Fruit fly (Drosophila melanogaster) whole organism, embryonic: ENCODE data around the gene MED25.

Experiments
- Atf3 ChIP-seq: fragments of 200-800 bp; sonication (Bioruptor generic); optimal IDR thresholded peaks from 3 replicates; lab custom pipeline; 2016; ENCODE audit warnings: missing biosample characterization, missing genetic modification characterization
- CG10274 ChIP-seq: fragments of 200-800 bp; sonication (Bioruptor generic); optimal IDR thresholded peaks from 3 replicates; lab custom pipeline; 2017; ENCODE audit warnings: missing biosample characterization, mild to moderate bottlenecking, missing genetic modification characterization
- CG10565 ChIP-seq: fragments of 200-800 bp; sonication (Bioruptor generic); optimal IDR thresholded peaks from 3 replicates; lab custom pipeline; 2016; ENCODE audit warnings: missing biosample characterization, mild to moderate bottlenecking, missing genetic modification characterization
- CG12219 ChIP-seq: fragments of 200-800 bp; sonication (Bioruptor generic); optimal IDR thresholded peaks from 3 replicates; lab custom pipeline; 2018; ENCODE audit warnings: missing biosample characterization, mild to moderate bottlenecking, missing genetic modification characterization
- CG13775 ChIP-seq: fragments of 200-800 bp; sonication (Bioruptor generic); optimal IDR thresholded peaks from 3 replicates; lab custom pipeline; 2017; ENCODE audit warnings: missing biosample characterization, mild to moderate bottlenecking, missing genetic modification characterization
- CG14965 ChIP-seq: fragments of 200-800 bp; sonication (Bioruptor generic); optimal IDR thresholded peaks from 2 replicates; lab custom pipeline; 2016; ENCODE audit warnings: missing biosample characterization, missing genetic modification characterization, borderline replicate concordance
- CG1602 ChIP-seq: fragments of 200-800 bp; sonication (Bioruptor generic); optimal IDR thresholded peaks from 3 replicates; lab custom pipeline; 2016; ENCODE audit warnings: missing biosample characterization, missing genetic modification characterization
- CG17328 ChIP-seq: fragments of 200-800 bp; sonication (Bioruptor generic); IDR thresholded peaks from 2 replicates; pipeline ENCODE4 v1.3.6; 2022; ENCODE audit warnings: missing biosample characterization, missing genetic modification characterization
- CG18476 ChIP-seq: fragments of 200-800 bp; sonication (Bioruptor generic); optimal IDR thresholded peaks from 2 replicates; lab custom pipeline; 2016; ENCODE audit warnings: missing biosample characterization, mild to moderate bottlenecking, missing genetic modification characterization
- CG18599 ChIP-seq: fragments of 200-800 bp; sonication (Bioruptor generic); optimal IDR thresholded peaks from 3 replicates; lab custom pipeline; 2017; ENCODE audit warnings: missing biosample characterization, missing genetic modification characterization, mild to moderate bottlenecking, moderate library complexity, missing genetic modification reagents
- CG30020 ChIP-seq: fragments of 200-800 bp; optimal IDR thresholded peaks from 2 replicates; lab custom pipeline; 2019; ENCODE audit warnings: missing biosample characterization, mild to moderate bottlenecking, missing genetic modification characterization, moderate library complexity
- CG3065 ChIP-seq: fragments of 200-800 bp; sonication (Bioruptor generic); optimal IDR thresholded peaks from 2 replicates; lab custom pipeline; 2016; ENCODE audit warnings: missing biosample characterization, missing genetic modification characterization
- CG32532 ChIP-seq: fragments of 200-800 bp; sonication (Bioruptor generic); IDR thresholded peaks from 2 replicates; pipeline ENCODE4 v1.3.6; 2022; ENCODE audit warnings: missing biosample characterization, missing genetic modification characterization
- CG32767 ChIP-seq: fragments of 200-800 bp; sonication (Bioruptor generic); IDR thresholded peaks from 2 replicates; pipeline ENCODE4 v1.3.6; 2022; ENCODE audit warnings: missing biosample characterization, missing genetic modification characterization
- CG32772 ChIP-seq: fragments of 200-800 bp; sonication (Bioruptor generic); IDR thresholded peaks from 2 replicates; pipeline ENCODE4 v1.3.6; 2022; ENCODE audit warnings: missing biosample characterization, missing genetic modification characterization
- CG3281 ChIP-seq: fragments of 200-800 bp; sonication (Bioruptor generic); optimal IDR thresholded peaks from 3 replicates; lab custom pipeline; 2017; ENCODE audit warnings: missing biosample characterization, mild to moderate bottlenecking, missing genetic modification characterization
- CG33557 ChIP-seq: fragments of 200-800 bp; sonication (Bioruptor generic); optimal IDR thresholded peaks from 2 replicates; lab custom pipeline; 2019; ENCODE audit warnings: missing biosample characterization, mild to moderate bottlenecking, missing genetic modification characterization, moderate library complexity
- CG3407 ChIP-seq: fragments of 200-800 bp; sonication (Bioruptor generic); optimal IDR thresholded peaks from 2 replicates; lab custom pipeline; 2018; ENCODE audit warnings: missing biosample characterization, mild to moderate bottlenecking, missing genetic modification characterization
- CG4328 ChIP-seq: fragments of 200-800 bp; sonication (Bioruptor generic); optimal IDR thresholded peaks from 3 replicates; lab custom pipeline; 2017; ENCODE audit warnings: missing biosample characterization, missing genetic modification reagents, missing genetic modification characterization
- CG6254 ChIP-seq: fragments of 200-800 bp; sonication (Bioruptor generic); optimal IDR thresholded peaks from 3 replicates; lab custom pipeline; 2017; ENCODE audit warnings: mild to moderate bottlenecking, missing biosample characterization, missing genetic modification reagents, missing genetic modification characterization
- CG8281 ChIP-seq: fragments of 200-800 bp; sonication (Bioruptor generic); optimal IDR thresholded peaks from 2 replicates; lab custom pipeline; 2018; ENCODE audit warnings: missing biosample characterization, mild to moderate bottlenecking, missing genetic modification characterization, moderate library complexity
- CG8359 ChIP-seq: fragments of 200-800 bp; sonication (Bioruptor generic); optimal IDR thresholded peaks from 2 replicates; lab custom pipeline; 2017; ENCODE audit warnings: missing biosample characterization, mild to moderate bottlenecking, missing genetic modification characterization, borderline replicate concordance
- CG9609 ChIP-seq: fragments of 200-800 bp; sonication (Bioruptor generic); optimal IDR thresholded peaks from 3 replicates; lab custom pipeline; 2016; ENCODE audit warnings: missing biosample characterization, missing genetic modification characterization
- D19B ChIP-seq: fragments of 200-800 bp; sonication (Bioruptor generic); optimal IDR thresholded peaks from 2 replicates; lab custom pipeline; 2017; ENCODE audit warnings: missing biosample characterization, mild to moderate bottlenecking, missing genetic modification characterization
- Dfd ChIP-seq, 2 experiments: fragments of >200 bp; optimal IDR thresholded peaks; 2 replicates each; lab custom pipeline; 2017; ENCODE audit warnings: missing biosample characterization in 2 of 2, missing genetic modification characterization in 2 of 2
- Fer1 ChIP-seq: fragments of 200-800 bp; sonication (Bioruptor generic); optimal IDR thresholded peaks from 2 replicates; lab custom pipeline; 2017; ENCODE audit warnings: missing biosample characterization, mild to moderate bottlenecking, missing genetic modification characterization
- H15 ChIP-seq: fragments of 200-800 bp; sonication (Bioruptor generic); IDR thresholded peaks from 3 replicates; pipeline ENCODE4 v1.3.6; 2022; ENCODE audit warnings: missing biosample characterization, missing genetic modification characterization
- HmgD ChIP-seq: fragments of 200-800 bp; sonication (Bioruptor generic); optimal IDR thresholded peaks from 3 replicates; lab custom pipeline; 2016; ENCODE audit warnings: missing biosample characterization, missing genetic modification characterization
- Hr39 ChIP-seq: fragments of >200 bp; optimal IDR thresholded peaks from 2 replicates; lab custom pipeline; 2017
- Hsf ChIP-seq: fragments of 200-800 bp; sonication (Bioruptor generic); optimal IDR thresholded peaks from 3 replicates; lab custom pipeline; 2016; ENCODE audit warnings: missing biosample characterization, missing genetic modification characterization
- Jarid2 ChIP-seq: fragments of 200-800 bp; sonication (Bioruptor generic); optimal IDR thresholded peaks from 3 replicates; lab custom pipeline; 2017; ENCODE audit warnings: mild to moderate bottlenecking, missing biosample characterization, missing genetic modification reagents, missing genetic modification characterization
- Max ChIP-seq: fragments of 200-800 bp; sonication (Bioruptor generic); optimal IDR thresholded peaks from 2 replicates; lab custom pipeline; 2016; ENCODE audit warnings: missing biosample characterization, mild to moderate bottlenecking, missing genetic modification characterization
- Usf ChIP-seq: fragments of 200-800 bp; sonication (Bioruptor generic); optimal IDR thresholded peaks from 2 replicates; lab custom pipeline; 2017; ENCODE audit warnings: missing genotype, missing biosample characterization, missing genetic modification characterization
- Xrp1 ChIP-seq: fragments of 200-800 bp; sonication (Bioruptor generic); IDR thresholded peaks from 2 replicates; pipeline ENCODE4 v1.3.6; 2022; ENCODE audit warnings: missing biosample characterization, missing genetic modification characterization
- ab ChIP-seq: fragments of 200-800 bp; sonication (Bioruptor generic); optimal IDR thresholded peaks from 2 replicates; lab custom pipeline; 2016; ENCODE audit warnings: missing biosample characterization, missing genetic modification characterization
- aop ChIP-seq: fragments of 200-800 bp; sonication (Bioruptor generic); IDR thresholded peaks from 2 replicates; pipeline ENCODE4 v1.3.6; 2022; ENCODE audit warnings: missing biosample characterization, missing genetic modification characterization
- br ChIP-seq: fragments of >200 bp; optimal IDR thresholded peaks from 2 replicates; lab custom pipeline; 2017
- cato ChIP-seq: fragments of 200-800 bp; sonication (Bioruptor generic); optimal IDR thresholded peaks from 2 replicates; lab custom pipeline; 2016; ENCODE audit warnings: missing biosample characterization, missing genetic modification characterization, borderline replicate concordance
- caup ChIP-seq: fragments of 200-800 bp; sonication (Bioruptor generic); optimal IDR thresholded peaks from 3 replicates; lab custom pipeline; 2017; ENCODE audit warnings: missing biosample characterization, mild to moderate bottlenecking, missing genetic modification characterization, moderate library complexity; ENCODE audit not compliant: severe bottlenecking
- ems ChIP-seq: fragments of 200-800 bp; sonication (Bioruptor generic); optimal IDR thresholded peaks from 3 replicates; lab custom pipeline; 2016; ENCODE audit warnings: missing biosample characterization, missing genetic modification characterization
- gcm2 ChIP-seq: fragments of 200-800 bp; sonication (Bioruptor generic); optimal IDR thresholded peaks from 2 replicates; lab custom pipeline; 2016; ENCODE audit warnings: missing biosample characterization, missing genetic modification characterization
- grau ChIP-seq: fragments of 200-800 bp; optimal IDR thresholded peaks from 3 replicates; lab custom pipeline; 2019; ENCODE audit warnings: missing biosample characterization, mild to moderate bottlenecking, missing genetic modification characterization, moderate library complexity
- hkb ChIP-seq, 2 experiments: fragments of 200-800 bp in 1 of 2; fragments of >200 bp in 1 of 2; sonication (Bioruptor generic) in 1 of 2; IDR thresholded peaks in 1 of 2; optimal IDR thresholded peaks in 1 of 2; 2 replicates each; pipeline versions ENCODE4 v1.3.6 to Lab custom; 2017 to 2022; ENCODE audit warnings: missing biosample characterization in 1 of 2, missing genetic modification characterization in 1 of 2
- jigr1 ChIP-seq: fragments of 200-800 bp; sonication (Bioruptor generic); IDR thresholded peaks from 3 replicates; pipeline ENCODE4 v1.3.6; 2022; ENCODE audit warnings: missing biosample characterization, missing genetic modification characterization
- lab ChIP-seq: fragments of 200-800 bp; sonication (Bioruptor generic); optimal IDR thresholded peaks from 3 replicates; lab custom pipeline; 2017; ENCODE audit warnings: missing biosample characterization, missing genetic modification characterization, mild to moderate bottlenecking, moderate library complexity, missing genetic modification reagents
- oc ChIP-seq: fragments of 200-800 bp; sonication (Bioruptor generic); optimal IDR thresholded peaks from 2 replicates; lab custom pipeline; 2018; ENCODE audit warnings: missing biosample characterization, mild to moderate bottlenecking, missing genetic modification characterization, moderate library complexity
- pho ChIP-seq: fragments of 200-800 bp; sonication (Bioruptor generic); optimal IDR thresholded peaks from 2 replicates; lab custom pipeline; 2016; ENCODE audit warnings: missing biosample characterization, missing genetic modification characterization
- pita ChIP-seq: fragments of 200-800 bp; sonication (Bioruptor generic); optimal IDR thresholded peaks from 2 replicates; lab custom pipeline; 2017; ENCODE audit warnings: missing biosample characterization, mild to moderate bottlenecking, missing genetic modification characterization
- pnt ChIP-seq: fragments of 200-800 bp; sonication (Bioruptor generic); optimal IDR thresholded peaks from 3 replicates; lab custom pipeline; 2016; ENCODE audit warnings: missing biosample characterization, missing genetic modification characterization
- trem ChIP-seq: fragments of 200-800 bp; optimal IDR thresholded peaks from 3 replicates; lab custom pipeline; 2019; ENCODE audit warnings: missing biosample characterization, mild to moderate bottlenecking, missing genetic modification characterization, moderate library complexity
- unpg ChIP-seq: fragments of 200-800 bp; sonication (Bioruptor generic); optimal IDR thresholded peaks from 3 replicates; lab custom pipeline; 2018; ENCODE audit warnings: missing biosample characterization, mild to moderate bottlenecking, missing genetic modification characterization, moderate library complexity

Gene MED25

DNA sequence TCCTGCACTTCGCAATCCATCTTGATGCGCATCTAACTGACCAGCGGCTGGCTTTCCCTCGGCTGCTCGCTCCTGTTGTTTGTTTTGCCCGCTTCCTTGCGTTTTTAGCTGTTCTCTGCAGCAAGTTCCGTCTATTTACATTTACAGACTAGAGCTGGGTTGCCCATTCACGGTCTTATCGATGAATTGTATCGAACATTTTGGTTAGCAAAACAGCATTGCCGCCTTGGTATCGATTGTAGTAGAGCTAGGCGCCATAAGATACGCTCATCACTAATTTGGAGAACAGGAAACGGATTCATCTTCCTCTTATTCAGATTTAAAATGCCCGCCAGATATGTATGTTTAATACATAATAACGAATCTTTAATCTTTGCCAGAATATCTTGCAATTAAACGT, 27.1 kb downstream of the MED25 start, which contains the start of gene Regnase-1 (continued):
- TF ChIP-seq CG13775 (GFP tag; lab: Kevin White, UChicago) (peak; percentile 95), CG12219 (peak; percentile 93), CG10274 (GFP tag; lab: Kevin White, UChicago) (peak; percentile 79), ab (GFP tag; lab: Kevin White, UChicago) (no peak), CG3407 (peak; percentile 88), Fer1 (peak; percentile 96), pho (GFP tag; lab: Kevin White, UChicago) (peak; percentile 91), CG32767 (GFP tag; lab: Robert Waterston, UW) (peak; percentile 82), oc (tag; lab: Kevin White, UChicago) (peak; percentile 84), jigr1 (no peak), grau (peak; percentile 85), lab (peak; percentile 98), Max (GFP tag; lab: Kevin White, UChicago) (peak; percentile 81), CG18599 (peak; percentile 93), Jarid2 (GFP tag; lab: Kevin White, UChicago) (peak; percentile 78), CG9609 (GFP tag; lab: Kevin White, UChicago) (peak; percentile 79), CG32532 (peak; percentile 93), D19B (GFP tag; lab: Kevin White, UChicago) (peak; percentile 75), CG17328 (GFP tag; lab: Robert Waterston, UW) (peak; percentile 95), CG6254 (peak; percentile 93), ems (peak; percentile 80), br (lab: Kevin White, UChicago) (no peak), CG10565 (GFP tag; lab: Kevin White, UChicago) (no peak), CG1602 (GFP tag; lab: Kevin White, UChicago) (peak; percentile 68), CG8359 (GFP tag; lab: Kevin White, UChicago) (peak; percentile 86), Atf3 (GFP tag; lab: Kevin White, UChicago) (peak; percentile 83), CG4328 (GFP tag; lab: Kevin White, UChicago) (peak; percentile 94), aop (no peak), CG8281 (tag; lab: Kevin White, UChicago) (peak; percentile 77), H15 (GFP tag; lab: Robert Waterston, UW) (peak; percentile 88), CG33557 (GFP tag; lab: Kevin White, UChicago) (peak; percentile 92), CG3065 (GFP tag; lab: Kevin White, UChicago) (peak; percentile 87), CG3281 (GFP tag; lab: Kevin White, UChicago) (peak; percentile 95), unpg (GFP tag; lab: Kevin White, UChicago) (peak; percentile 93), CG30020 (tag; lab: Kevin White, UChicago) (peak; percentile 63), Hsf (GFP tag; lab: Kevin White, UChicago) (peak; percentile 91), trem (tag; lab: Kevin White, UChicago) (peak; percentile 97), caup (peak; percentile 98), CG14965 (peak; percentile 50), Xrp1 (GFP tag; lab: Robert Waterston, UW) (peak; percentile 68), Hr39 (lab: Kevin White, UChicago) (no peak), CG32772 (peak; percentile 65; the same call in 1 of the 2 replicates), Usf (GFP tag; lab: Kevin White, UChicago) (peak; percentile 68), pita (no peak), hkb (optimal IDR thresholded peaks at IDR 0.05; lab: Kevin White, UChicago) (no peak), hkb (GFP tag; IDR thresholded peaks at IDR 0.05; lab: Robert Waterston, UW) (peak; percentile 93), pnt (GFP tag; lab: Kevin White, UChicago) (peak; percentile 11), Dfd (GFP tag; optimal IDR thresholded peaks at IDR 0.05; lab: Kevin White, UChicago) (no peak), HmgD (GFP tag; lab: Kevin White, UChicago) (peak; percentile 86), gcm2 (GFP tag; lab: Kevin White, UChicago) (peak; percentile 74), CG18476 (GFP tag; lab: Kevin White, UChicago) (peak; percentile 64), cato (GFP tag; lab: Kevin White, UChicago) (peak; percentile 74)
